Worm (Caenorhabditis elegans): ENCODE measurements around the gene C23H5.12.

DNA sequence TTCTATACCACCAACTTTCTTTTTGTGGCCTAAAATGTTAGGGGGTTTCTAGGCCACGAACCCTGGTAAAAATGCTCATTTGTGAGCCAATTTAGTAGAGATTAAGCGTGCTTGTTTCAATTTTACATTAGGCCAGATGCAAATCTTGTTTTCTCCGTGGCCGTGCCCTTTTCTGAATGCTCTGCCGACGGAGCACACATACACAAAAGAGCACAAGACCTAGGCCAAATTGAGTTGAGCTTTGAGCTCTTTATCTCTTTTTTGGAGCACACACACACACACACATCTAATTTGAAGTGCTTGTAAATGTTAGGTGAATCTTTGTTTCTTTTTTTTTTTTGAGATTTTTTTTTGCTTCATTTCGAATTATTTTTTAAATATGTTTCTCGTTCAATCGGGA is 39.6 kb downstream of the C23H5.12 start:
- TF ChIP-seq nhr-28 (tag; optimal IDR thresholded peaks at IDR 0.05) (no peak), nhr-12 (tag; optimal IDR thresholded peaks at IDR 0.05) (no peak), ces-1 (GFP tag; optimal IDR thresholded peaks at IDR 0.05) (peak; percentile 71)
